Worm (Caenorhabditis elegans) whole organism, midembryonic: ENCODE data around the gene Y71H2AM.3.
"Not testable (repeated sequence)": the region's sequence is repeated elsewhere in the genome, so short reads cannot be mapped to it uniquely, and the experiment has no call there.

Source experiments
- T22C8.4 ChIP-seq: fragments of 200-800 bp; sonication (Bioruptor generic); IDR thresholded peaks from 2 replicates; pipeline ENCODE4 v1.3.6; 2022; ENCODE audit warnings: missing genetic modification characterization, missing compliant biosample characterization
- cog-1 ChIP-seq: sonication (generic microtip); optimal IDR thresholded peaks from 2 replicates; lab custom pipeline; 2016; ENCODE audit warnings: missing genetic modification characterization, missing compliant biosample characterization
- flt-1 ChIP-seq: fragments of 200-800 bp; sonication (Bioruptor generic); IDR thresholded peaks from 2 replicates; pipeline ENCODE4 v1.3.6; 2022; ENCODE audit warnings: missing genetic modification characterization, missing compliant biosample characterization
- klf-2 ChIP-seq: fragments of 200-800 bp; sonication (Bioruptor generic); conservative IDR thresholded peaks from 2 replicates; pipeline ENCODE4 v1.3.6; 2022; ENCODE audit warnings: missing genetic modification reagents, missing genetic modification characterization, missing compliant biosample characterization
- med-1 ChIP-seq: sonication (generic microtip); optimal IDR thresholded peaks from 2 replicates; lab custom pipeline; 2017; ENCODE audit warnings: missing genetic modification characterization, mild to moderate bottlenecking, missing compliant biosample characterization, antibody characterized with exemption, missing genetic modification reagents; ENCODE audit not compliant: insufficient read depth
- ref-1 ChIP-seq: fragments of 200-800 bp; sonication (Bioruptor generic); conservative IDR thresholded peaks from 2 replicates; pipeline ENCODE4 v1.3.6; 2022; ENCODE audit warnings: missing genetic modification reagents, missing genetic modification characterization, missing compliant biosample characterization
- tab-1 ChIP-seq: fragments of 200-800 bp; sonication (Bioruptor generic); IDR thresholded peaks from 2 replicates; pipeline ENCODE4 v1.3.6; 2022; ENCODE audit warnings: missing genetic modification characterization, missing compliant biosample characterization
- ztf-23 ChIP-seq: fragments of 200-800 bp; sonication (Bioruptor generic); IDR thresholded peaks from 2 replicates; pipeline ENCODE4 v1.3.6; 2022; ENCODE audit warnings: missing genetic modification reagents, missing genetic modification characterization, missing compliant biosample characterization
- ztf-29 ChIP-seq: fragments of 200-800 bp; sonication (Bioruptor generic); IDR thresholded peaks from 2 replicates; pipeline ENCODE4 v1.3.6; 2022; ENCODE audit warnings: missing genetic modification reagents, missing genetic modification characterization, missing compliant biosample characterization

Gene Y71H2AM.3

ce11 chrIII:2834363-2834762 lies 29.1 kb downstream of the Y71H2AM.3 start, which contains the start of gene txdc-17:
Gene txdc-17 (plus strand): TSS chrIII:2834663.
- TF ChIP-seq med-1 (GFP tag; lab: Kevin White, UChicago), result no peak
- no peak for TF ChIP-seq flt-1 (GFP tag; lab: Robert Waterston, UW)
- no peak for TF ChIP-seq ref-1
- TF ChIP-seq klf-2, result no peak
- no peak for TF ChIP-seq T22C8.4 (GFP tag; lab: Robert Waterston, UW)
- TF ChIP-seq cog-1 (tag; lab: Kevin White, UChicago), result no peak
- no peak for TF ChIP-seq ztf-29 (GFP tag; lab: Robert Waterston, UW)
- TF ChIP-seq ztf-23 (GFP tag; lab: Robert Waterston, UW), result no peak
- TF ChIP-seq tab-1 (GFP tag; lab: Robert Waterston, UW), result no peak

ce11 chrIII:2834998-2835397 lies 29.8 kb downstream of the Y71H2AM.3 start:
- TF ChIP-seq med-1 (GFP tag; lab: Kevin White, UChicago), result no peak
- peak; percentile 77 for TF ChIP-seq T22C8.4 (GFP tag; lab: Robert Waterston, UW)

- TF ChIP-seq tab-1 (GFP tag; lab: Robert Waterston, UW) (no peak), cog-1 (tag; lab: Kevin White, UChicago) (no peak), med-1 (GFP tag; lab: Kevin White, UChicago) (no peak), ref-1 (no peak), klf-2 (no peak)
Measured at ce11 chrIII:2836339-2836738, 31.1 kb downstream of the Y71H2AM.3 start, which contains the start of gene josd-1. Gene josd-1 (plus strand): TSS chrIII:2836639.

ce11 chrIII:2836742-2837416 lies 31.6 kb downstream of the Y71H2AM.3 start:
- TF ChIP-seq T22C8.4 (GFP tag; lab: Robert Waterston, UW), result peak; percentile 100

- TF ChIP-seq ztf-29 (GFP tag; lab: Robert Waterston, UW) (no peak), med-1 (GFP tag; lab: Kevin White, UChicago) (no peak), T22C8.4 (GFP tag; lab: Robert Waterston, UW) (no peak), ztf-23 (GFP tag; lab: Robert Waterston, UW) (no peak), cog-1 (tag; lab: Kevin White, UChicago) (no peak), ref-1 (no peak), tab-1 (GFP tag; lab: Robert Waterston, UW) (no peak), klf-2 (no peak), flt-1 (GFP tag; lab: Robert Waterston, UW) (no peak)
Measured at ce11 chrIII:2840877-2841540, 35.8 kb downstream of the Y71H2AM.3 start, which contains the start of gene Y71H2AR.2. Gene Y71H2AR.2 (minus strand): TSS chrIII:2840927.

- no peak for TF ChIP-seq med-1 (GFP tag; lab: Kevin White, UChicago)
- no peak for TF ChIP-seq T22C8.4 (GFP tag; lab: Robert Waterston, UW)
- no peak for TF ChIP-seq ztf-29 (GFP tag; lab: Robert Waterston, UW)
- TF ChIP-seq cog-1 (tag; lab: Kevin White, UChicago), result no peak
- no peak for TF ChIP-seq ref-1
- TF ChIP-seq tab-1 (GFP tag; lab: Robert Waterston, UW), result no peak
- TF ChIP-seq ztf-23 (GFP tag; lab: Robert Waterston, UW), result no peak
- TF ChIP-seq flt-1 (GFP tag; lab: Robert Waterston, UW), result no peak
- no peak for TF ChIP-seq klf-2
Measured at ce11 chrIII:2841856-2842373, 36.7 kb downstream of the Y71H2AM.3 start, which contains the start of gene H34I24.2. Gene H34I24.2 (plus strand): TSS chrIII:2842044.

ce11 chrIII:2846747-2847146 lies 41.5 kb downstream of the Y71H2AM.3 start, which contains the start of gene H34I24.1:
Gene H34I24.1 (plus strand): TSS chrIII:2847047.
- not testable (repeated sequence) for TF ChIP-seq med-1 (GFP tag; lab: Kevin White, UChicago); tab-1 (GFP tag; lab: Robert Waterston, UW); klf-2

ce11 chrIII:2855929-2856328 lies 50.7 kb downstream of the Y71H2AM.3 start, which contains the start of gene F56F11.4:
Gene F56F11.4 (plus strand): TSS chrIII:2856229.
- no peak for TF ChIP-seq tab-1 (GFP tag; lab: Robert Waterston, UW)
- no peak for TF ChIP-seq ref-1
- TF ChIP-seq klf-2, result no peak
- TF ChIP-seq ztf-29 (GFP tag; lab: Robert Waterston, UW), result no peak
- TF ChIP-seq ztf-23 (GFP tag; lab: Robert Waterston, UW), result no peak

ce11 chrIII:2858334-2858733 lies 53.1 kb downstream of the Y71H2AM.3 start:
- TF ChIP-seq klf-2 (no peak), ztf-23 (GFP tag; lab: Robert Waterston, UW) (no peak), med-1 (GFP tag; lab: Kevin White, UChicago) (no peak), cog-1 (tag; lab: Kevin White, UChicago) (no peak), ref-1 (no peak), tab-1 (GFP tag; lab: Robert Waterston, UW) (no peak), flt-1 (GFP tag; lab: Robert Waterston, UW) (no peak), T22C8.4 (GFP tag; lab: Robert Waterston, UW) (no peak), ztf-29 (GFP tag; lab: Robert Waterston, UW) (no peak)
